Worm (Caenorhabditis elegans) whole organism, early embryonic: ENCODE measurements around the gene K12D12.4.

Source experiments
- hmbx-1 ChIP-seq: sonication (generic microtip); optimal IDR thresholded peaks from 2 replicates; lab custom pipeline; 2016; ENCODE audit warnings: mild to moderate bottlenecking, missing genetic modification characterization, missing compliant biosample characterization
- pes-1 ChIP-seq: fragments of 200-800 bp; sonication (Bioruptor generic); IDR thresholded peaks from 2 replicates; pipeline ENCODE4 v1.3.6; 2022; ENCODE audit warnings: missing genetic modification reagents, missing genetic modification characterization, missing compliant biosample characterization
- tbx-11 ChIP-seq: fragments of 200-800 bp; sonication (Bioruptor generic); IDR thresholded peaks from 2 replicates; pipeline ENCODE4 v1.3.6; 2022; ENCODE audit warnings: missing genetic modification characterization, missing compliant biosample characterization
- tra-4 ChIP-seq: sonication (generic microtip); optimal IDR thresholded peaks from 2 replicates; lab custom pipeline; 2017; ENCODE audit warnings: missing genetic modification characterization, missing compliant biosample characterization

DNA sequence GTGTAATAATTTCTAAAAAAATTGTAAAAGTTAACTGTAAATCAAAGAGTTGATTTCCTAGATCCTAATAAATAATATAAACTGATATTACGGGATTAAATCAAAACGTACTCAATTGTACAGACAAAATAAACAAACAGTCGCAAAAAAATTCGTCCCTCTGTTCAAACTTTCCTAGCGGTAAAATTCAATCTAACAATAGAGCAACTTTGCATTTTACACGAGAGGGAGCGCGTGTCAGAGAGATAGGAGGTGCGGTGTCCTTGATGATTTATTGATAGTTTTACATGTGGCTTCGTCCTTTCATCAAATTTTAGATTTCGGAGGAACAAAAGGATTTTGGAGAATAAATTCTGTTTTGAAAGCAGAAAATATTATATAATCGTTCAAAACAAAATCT, 34.9 kb downstream of the K12D12.4 start:
- TF ChIP-seq tbx-11 (GFP tag; lab: Robert Waterston, UW) (no peak), pes-1 (GFP tag; lab: Robert Waterston, UW) (no peak), tra-4 (tag; lab: Kevin White, UChicago) (no peak), hmbx-1 (tag; lab: Kevin White, UChicago) (no peak)
